Worm (Caenorhabditis elegans) whole organism, L4 larva: Measurements from ENCODE around the gene C48B4.6.

Source experiments
- D1046.2 ChIP-seq: fragments of 200-800 bp; sonication (Bioruptor generic); IDR thresholded peaks from 2 replicates; pipeline ENCODE4 v1.3.6; 2022; ENCODE audit warnings: missing genetic modification characterization, missing compliant biosample characterization
- F10B5.3 ChIP-seq: sonication (generic microtip); optimal IDR thresholded peaks from 2 replicates; lab custom pipeline; 2016; ENCODE audit warnings: mild to moderate bottlenecking, missing genetic modification characterization, missing compliant biosample characterization
- R02D3.7 ChIP-seq: fragments of 150-350 bp; sonication (generic microtip); optimal IDR thresholded peaks from 3 replicates; lab custom pipeline; 2014; ENCODE audit warnings: missing biosample characterization, missing genetic modification characterization
- Y105C5A.15 ChIP-seq: fragments of 200-800 bp; sonication (Bioruptor generic); IDR thresholded peaks from 2 replicates; pipeline ENCODE4 v1.3.6; 2022; ENCODE audit warnings: missing genetic modification characterization, missing compliant biosample characterization
- Y48G9A.11 ChIP-seq: fragments of 200-800 bp; sonication (Bioruptor generic); IDR thresholded peaks from 2 replicates; pipeline ENCODE4 v1.3.6; 2022; ENCODE audit warnings: missing genetic modification reagents, missing genetic modification characterization, missing compliant biosample characterization
- Y5F2A.4 ChIP-seq: fragments of 200-800 bp; sonication (Bioruptor generic); optimal IDR thresholded peaks from 2 replicates; lab custom pipeline; 2018; ENCODE audit warnings: mild to moderate bottlenecking, missing genetic modification characterization, missing compliant biosample characterization
- Y75B8A.6 ChIP-seq: fragments of 200-800 bp; sonication (Bioruptor generic); IDR thresholded peaks from 2 replicates; pipeline ENCODE4 v1.3.6; 2022; ENCODE audit warnings: missing genetic modification reagents, missing genetic modification characterization, missing compliant biosample characterization
- ama-1 ChIP-seq: fragments of 150-350 bp; optimal IDR thresholded peaks from 2 replicates; lab custom pipeline; 2014; ENCODE audit warnings: inconsistent platforms, mixed read lengths
- ceh-28 ChIP-seq: fragments of 150-350 bp; optimal IDR thresholded peaks from 2 replicates; lab custom pipeline; 2014; ENCODE audit warnings: missing biosample characterization, missing genetic modification reagents, missing genetic modification characterization
- cey-2 ChIP-seq: sonication (generic microtip); optimal IDR thresholded peaks from 3 replicates; lab custom pipeline; 2017; ENCODE audit warnings: missing genetic modification characterization, mild to moderate bottlenecking, missing compliant biosample characterization, antibody characterized with exemption, borderline replicate concordance; ENCODE audit not compliant: insufficient read depth
- daf-16 ChIP-seq, 3 experiments: sonication (generic microtip); optimal IDR thresholded peaks; 2 replicates each; lab custom pipeline; 2016 to 2017; ENCODE audit warnings: missing genetic modification characterization in 3 of 3, missing genetic modification reagents in 3 of 3, mild to moderate bottlenecking in 2 of 3, missing compliant biosample characterization in 2 of 3, missing biosample characterization in 1 of 3, moderate library complexity in 1 of 3
- daf-19 ChIP-seq: fragments of 200-800 bp; sonication (Bioruptor generic); conservative IDR thresholded peaks from 2 replicates; pipeline ENCODE4 v1.3.6; 2022; ENCODE audit warnings: missing genetic modification characterization, missing compliant biosample characterization
- dmd-6 ChIP-seq: fragments of 200-800 bp; sonication (Bioruptor generic); IDR thresholded peaks from 2 replicates; pipeline ENCODE4 v1.3.6; 2022; ENCODE audit warnings: missing genetic modification reagents, missing genetic modification characterization, missing compliant biosample characterization
- dpl-1 ChIP-seq: fragments of 150-350 bp; optimal IDR thresholded peaks from 2 replicates; lab custom pipeline; 2014; ENCODE audit warnings: missing biosample characterization, missing genetic modification reagents, missing genetic modification characterization
- gei-8 ChIP-seq: fragments of 200-800 bp; sonication (Bioruptor generic); optimal IDR thresholded peaks from 2 replicates; lab custom pipeline; 2018; ENCODE audit warnings: mild to moderate bottlenecking, missing genetic modification characterization, missing compliant biosample characterization
- hif-1 ChIP-seq, 2 experiments: sonication (generic microtip); optimal IDR thresholded peaks; 2 replicates each; lab custom pipeline; 2016 to 2017; ENCODE audit warnings: missing compliant biosample characterization in 2 of 2, missing genetic modification characterization in 2 of 2, missing genetic modification reagents in 2 of 2, missing genotype in 2 of 2, mild to moderate bottlenecking in 1 of 2
- hlh-30 ChIP-seq: sonication (generic microtip); optimal IDR thresholded peaks from 2 replicates; lab custom pipeline; 2017; ENCODE audit warnings: antibody characterized with exemption, mild to moderate bottlenecking, missing genetic modification characterization, missing compliant biosample characterization; ENCODE audit not compliant: insufficient read depth
- hmg-1.1 ChIP-seq: fragments of 200-800 bp; sonication (Bioruptor generic); IDR thresholded peaks from 2 replicates; pipeline ENCODE4 v1.3.6; 2022; ENCODE audit warnings: missing genetic modification reagents, missing genetic modification characterization, missing compliant biosample characterization
- lin-29 ChIP-seq: fragments of 200-800 bp; sonication (Bioruptor generic); IDR thresholded peaks from 2 replicates; pipeline ENCODE4 v1.3.6; 2022; ENCODE audit warnings: missing genetic modification reagents, missing genetic modification characterization, missing compliant biosample characterization
- lin-38 ChIP-seq: fragments of 200-800 bp; sonication (Bioruptor generic); IDR thresholded peaks from 2 replicates; pipeline ENCODE4 v1.3.6; 2022; ENCODE audit warnings: missing genetic modification reagents, missing genetic modification characterization, missing compliant biosample characterization
- lin-39 ChIP-seq: fragments of 150-350 bp; optimal IDR thresholded peaks from 2 replicates; lab custom pipeline; 2014; ENCODE audit warnings: missing biosample characterization, missing genetic modification reagents, missing genetic modification characterization
- lsy-2 ChIP-seq, 2 experiments: fragments of 150-350 bp in 1 of 2; sonication (generic microtip) in 1 of 2; optimal IDR thresholded peaks; 2 replicates each; lab custom pipeline; 2014 to 2017; ENCODE audit warnings: missing biosample characterization in 2 of 2, missing genetic modification characterization in 2 of 2
- mep-1 ChIP-seq: fragments of 150-350 bp; sonication (generic microtip); optimal IDR thresholded peaks from 3 replicates; lab custom pipeline; 2014; ENCODE audit warnings: missing biosample characterization, missing genetic modification characterization
- mes-2 ChIP-seq: sonication (generic microtip); optimal IDR thresholded peaks from 2 replicates; lab custom pipeline; 2016; ENCODE audit warnings: missing genotype, mild to moderate bottlenecking, missing genetic modification characterization, missing compliant biosample characterization; ENCODE audit not compliant: poor library complexity, severe bottlenecking
- mxl-3 ChIP-seq: fragments of 200-800 bp; sonication (Bioruptor generic); optimal IDR thresholded peaks from 2 replicates; lab custom pipeline; 2018; ENCODE audit warnings: mild to moderate bottlenecking, missing genetic modification characterization, missing compliant biosample characterization
- nhr-28 ChIP-seq: fragments of 150-350 bp; optimal IDR thresholded peaks from 2 replicates; lab custom pipeline; 2014; ENCODE audit warnings: missing biosample characterization, missing genetic modification characterization
- nhr-42 ChIP-seq: fragments of 200-800 bp; sonication (Bioruptor generic); IDR thresholded peaks from 2 replicates; pipeline ENCODE4 v1.3.6; 2022; ENCODE audit warnings: missing genetic modification characterization, missing compliant biosample characterization
- nhr-6 ChIP-seq: fragments of 150-350 bp; optimal IDR thresholded peaks from 2 replicates; lab custom pipeline; 2014; ENCODE audit warnings: missing biosample characterization, missing genetic modification characterization
- nhr-76 ChIP-seq: fragments of 150-350 bp; optimal IDR thresholded peaks from 2 replicates; lab custom pipeline; 2014; ENCODE audit warnings: missing biosample characterization, missing genetic modification characterization
- nhr-77 ChIP-seq: fragments of 150-350 bp; optimal IDR thresholded peaks from 2 replicates; lab custom pipeline; 2014; ENCODE audit warnings: missing biosample characterization, missing genetic modification characterization
- pha-4 ChIP-seq, 2 experiments: fragments of 150-350 bp in 1 of 2; fragments of 200-800 bp in 1 of 2; sonication (Bioruptor generic) in 1 of 2; IDR thresholded peaks in 1 of 2; optimal IDR thresholded peaks in 1 of 2; 2 replicates each; pipeline versions ENCODE4 v1.3.6 to Lab custom; 2014 to 2022; ENCODE audit warnings: missing genetic modification characterization in 2 of 2, missing genetic modification reagents in 2 of 2, missing biosample characterization in 1 of 2, missing compliant biosample characterization in 1 of 2
- saeg-2 ChIP-seq: fragments of 200-800 bp; sonication (Bioruptor generic); IDR thresholded peaks from 2 replicates; pipeline ENCODE4 v1.3.6; 2022; ENCODE audit warnings: missing genetic modification reagents, missing genetic modification characterization, missing compliant biosample characterization
- sdz-12 ChIP-seq: fragments of 200-800 bp; sonication (Bioruptor generic); optimal IDR thresholded peaks from 2 replicates; lab custom pipeline; 2018; ENCODE audit warnings: mild to moderate bottlenecking, missing genetic modification characterization, missing compliant biosample characterization
- set-16 ChIP-seq: fragments of 200-800 bp; sonication (Bioruptor generic); IDR thresholded peaks from 2 replicates; pipeline ENCODE4 v1.3.6; 2022; ENCODE audit warnings: missing genetic modification reagents, missing genetic modification characterization, missing compliant biosample characterization
- skn-1 ChIP-seq: fragments of 150-350 bp; optimal IDR thresholded peaks from 2 replicates; lab custom pipeline; 2014; ENCODE audit warnings: missing biosample characterization, missing genetic modification characterization
- snpc-1.2 ChIP-seq: fragments of 200-800 bp; sonication (Bioruptor generic); IDR thresholded peaks from 2 replicates; pipeline ENCODE4 v1.3.6; 2022; ENCODE audit warnings: missing genetic modification reagents, missing genetic modification characterization, missing compliant biosample characterization
- spr-3 ChIP-seq: fragments of 200-800 bp; sonication (Bioruptor generic); optimal IDR thresholded peaks from 2 replicates; lab custom pipeline; 2018; ENCODE audit warnings: mild to moderate bottlenecking, missing genetic modification characterization, missing compliant biosample characterization
- zag-1 ChIP-seq: fragments of 150-350 bp; optimal IDR thresholded peaks from 2 replicates; lab custom pipeline; 2014; ENCODE audit warnings: missing biosample characterization, missing genetic modification characterization
- zfp-3 ChIP-seq: fragments of 200-800 bp; sonication (Bioruptor generic); conservative IDR thresholded peaks from 2 replicates; pipeline ENCODE4 v1.3.6; 2022; ENCODE audit warnings: missing genetic modification reagents, missing genetic modification characterization, missing compliant biosample characterization
- zip-11 ChIP-seq: fragments of 200-800 bp; sonication (Bioruptor generic); IDR thresholded peaks from 2 replicates; pipeline ENCODE4 v1.3.6; 2022; ENCODE audit warnings: missing genetic modification characterization, missing compliant biosample characterization
- zip-2 ChIP-seq: fragments of 150-350 bp; optimal IDR thresholded peaks from 2 replicates; lab custom pipeline; 2014; ENCODE audit warnings: missing biosample characterization, missing genetic modification characterization
- ztf-7 ChIP-seq: fragments of 150-350 bp; optimal IDR thresholded peaks from 2 replicates; lab custom pipeline; 2014; ENCODE audit warnings: missing biosample characterization, missing genetic modification characterization

Gene C48B4.6

ce11 chrIII:9542816-9543215 is 15.5 kb downstream of the C48B4.6 start, which contains the start of gene eif-2Balpha:
TSS of gene eif-2Balpha (plus strand) at chrIII:9543119.
- TF ChIP-seq lsy-2 (tag; optimal IDR thresholded peaks at IDR 0.05; lab: Kevin White, UChicago) (peak in 1 of 2 experiments; percentile 84), daf-16 (GFP tag; optimal IDR thresholded peaks at IDR 0.05; lab: Kevin White, UChicago) (no peak), daf-16 (tag; optimal IDR thresholded peaks at IDR 0.05; lab: Kevin White, UChicago) (peak; percentile 16), snpc-1.2 (GFP tag; lab: Robert Waterston, UW) (no peak), mep-1 (tag; lab: Kevin White, UChicago) (peak; percentile 16), zip-11 (no peak), lin-38 (GFP tag; lab: Robert Waterston, UW) (peak; percentile 80), dpl-1 (peak; percentile 67), spr-3 (no peak), hlh-30 (peak; percentile 40), set-16 (GFP tag; lab: Robert Waterston, UW) (no peak)

- TF ChIP-seq ama-1 (lab: Kevin White, UChicago), result no peak
- TF ChIP-seq cey-2 (tag; lab: Kevin White, UChicago), result no peak
- TF ChIP-seq nhr-6, result no peak
- no peak for TF ChIP-seq Y105C5A.15 (GFP tag; lab: Robert Waterston, UW)
- TF ChIP-seq nhr-76 (tag; lab: Kevin White, UChicago), result no peak
- no peak for TF ChIP-seq zip-11
- TF ChIP-seq zag-1 (tag; lab: Kevin White, UChicago), result no peak
- TF ChIP-seq hlh-30, result no peak
- TF ChIP-seq Y48G9A.11 (GFP tag; lab: Robert Waterston, UW), result no peak
- no peak for TF ChIP-seq lin-29 (GFP tag; lab: Robert Waterston, UW)
- TF ChIP-seq hmg-1.1 (GFP tag; lab: Robert Waterston, UW), result no peak
- no peak for TF ChIP-seq saeg-2 (GFP tag; lab: Robert Waterston, UW)
These were observed 16.1 kb downstream of the C48B4.6 start, which contains the start of gene mut-7 for ce11 chrIII:9542280-9542679. TSS of gene mut-7 (minus strand) at chrIII:9542380.

- TF ChIP-seq ceh-28, result peak; percentile 47
- TF ChIP-seq daf-16 (GFP tag; optimal IDR thresholded peaks at IDR 0.05; lab: Kevin White, UChicago), result no peak
- peak; percentile 48 for TF ChIP-seq daf-16 (tag; optimal IDR thresholded peaks at IDR 0.05; lab: Kevin White, UChicago)
- no peak for TF ChIP-seq nhr-42 (GFP tag; lab: Robert Waterston, UW)
- TF ChIP-seq lsy-2 (tag; optimal IDR thresholded peaks at IDR 0.05; lab: Kevin White, UChicago), result peak in 1 of 2 experiments; percentile 38
- TF ChIP-seq dmd-6, result no peak
- TF ChIP-seq daf-19, result no peak
- no peak for TF ChIP-seq Y5F2A.4 (GFP tag; lab: Kevin White, UChicago)
- TF ChIP-seq nhr-28, result peak; percentile 2
These were observed 19.7 kb downstream of the C48B4.6 start, which contains the start of gene ZK1098.3 for ce11 chrIII:9538655-9539155. TSS of gene ZK1098.3 (minus strand) at chrIII:9538705.

- peak; percentile 29 for TF ChIP-seq lin-38 (GFP tag; lab: Robert Waterston, UW)
These were observed 24.2 kb downstream of the C48B4.6 start for ce11 chrIII:9534193-9534592.

ce11 chrIII:9528824-9529223 is 29.5 kb downstream of the C48B4.6 start, which contains the start of gene ZK1098.2:
TSS of gene ZK1098.2 (plus strand) at chrIII:9529159.
- TF ChIP-seq mes-2 (tag; lab: Kevin White, UChicago) (peak; percentile 51), hif-1 (tag; optimal IDR thresholded peaks at IDR 0.05; lab: Kevin White, UChicago) (peak in 1 of 2 experiments; percentile 50), skn-1 (tag; lab: Kevin White, UChicago) (no peak), lsy-2 (tag; optimal IDR thresholded peaks at IDR 0.05; lab: Kevin White, UChicago) (peak in 1 of 2 experiments; percentile 62), pha-4 (GFP tag; IDR thresholded peaks at IDR 0.05; lab: Robert Waterston, UW) (no peak), pha-4 (tag; optimal IDR thresholded peaks at IDR 0.05; lab: Kevin White, UChicago) (no peak), mxl-3 (GFP tag; lab: Kevin White, UChicago) (no peak), zag-1 (tag; lab: Kevin White, UChicago) (no peak), F10B5.3 (tag; lab: Kevin White, UChicago) (no peak), R02D3.7 (tag; lab: Kevin White, UChicago) (no peak), sdz-12 (GFP tag; lab: Kevin White, UChicago) (no peak), dpl-1 (peak; percentile 37), ztf-7 (no peak), zip-2 (tag; lab: Kevin White, UChicago) (no peak), gei-8 (no peak), lin-39 (tag; lab: Kevin White, UChicago) (no peak), Y75B8A.6 (no peak), D1046.2 (no peak), snpc-1.2 (GFP tag; lab: Robert Waterston, UW) (no peak), nhr-77 (tag; lab: Kevin White, UChicago) (no peak), zfp-3 (GFP tag; lab: Robert Waterston, UW) (no peak)
